Fruit fly (Drosophila melanogaster) whole organism, pupa: Measurements from ENCODE around the gene Tmem214.

ENCODE experiments used
- CG10348 ChIP-seq: fragments of 200-800 bp; sonication (Bioruptor generic); IDR thresholded peaks from 2 replicates; pipeline ENCODE4 v1.3.6; 2022; ENCODE audit warnings: missing biosample characterization, missing genetic modification characterization
- CG12605 ChIP-seq: fragments of 200-800 bp; sonication (Bioruptor generic); IDR thresholded peaks from 2 replicates; pipeline ENCODE4 v1.3.6; 2022; ENCODE audit warnings: missing biosample characterization, missing genetic modification characterization
- CG13204 ChIP-seq: fragments of 200-800 bp; sonication (Bioruptor generic); optimal IDR thresholded peaks from 2 replicates; lab custom pipeline; 2018; ENCODE audit warnings: missing biosample characterization, mild to moderate bottlenecking, missing genetic modification characterization, moderate library complexity
- CG14655 ChIP-seq: fragments of 200-800 bp; sonication (Bioruptor generic); optimal IDR thresholded peaks from 3 replicates; lab custom pipeline; 2017; ENCODE audit warnings: mild to moderate bottlenecking, missing biosample characterization, missing genetic modification reagents, missing genetic modification characterization
- CG15710 ChIP-seq: fragments of 200-800 bp; sonication (Bioruptor generic); optimal IDR thresholded peaks from 2 replicates; lab custom pipeline; 2018; ENCODE audit warnings: missing biosample characterization, mild to moderate bottlenecking, missing genetic modification characterization, moderate library complexity
- CG17806 ChIP-seq: fragments of 200-800 bp; sonication (Bioruptor generic); optimal IDR thresholded peaks from 2 replicates; lab custom pipeline; 2018; ENCODE audit warnings: missing biosample characterization, mild to moderate bottlenecking, missing genetic modification characterization, moderate library complexity
- CG32121 ChIP-seq: fragments of 200-800 bp; sonication (Bioruptor generic); IDR thresholded peaks from 2 replicates; pipeline ENCODE4 v1.3.6; 2022; ENCODE audit warnings: missing biosample characterization, missing genetic modification characterization
- CG34367 ChIP-seq: fragments of 200-800 bp; sonication (Bioruptor generic); optimal IDR thresholded peaks from 2 replicates; lab custom pipeline; 2018; ENCODE audit warnings: missing biosample characterization, mild to moderate bottlenecking, missing genetic modification characterization
- CG4496 ChIP-seq: fragments of 200-800 bp; sonication (Bioruptor generic); IDR thresholded peaks from 3 replicates; pipeline ENCODE4 v1.3.6; 2022; ENCODE audit warnings: missing biosample characterization, missing genetic modification characterization
- CG8159 ChIP-seq: fragments of 200-800 bp; sonication (Bioruptor generic); optimal IDR thresholded peaks from 3 replicates; lab custom pipeline; 2018; ENCODE audit warnings: missing biosample characterization, mild to moderate bottlenecking, missing genetic modification characterization, moderate library complexity
- CG8301 ChIP-seq: fragments of 200-800 bp; sonication (Bioruptor generic); optimal IDR thresholded peaks from 2 replicates; lab custom pipeline; 2018; ENCODE audit warnings: missing biosample characterization, mild to moderate bottlenecking, missing genetic modification characterization
- CG9948 ChIP-seq: fragments of 200-800 bp; sonication (Bioruptor generic); optimal IDR thresholded peaks from 2 replicates; lab custom pipeline; 2018; ENCODE audit warnings: missing biosample characterization, mild to moderate bottlenecking, missing genetic modification characterization, moderate library complexity
- D1 ChIP-seq: fragments of 200-800 bp; sonication (Bioruptor generic); optimal IDR thresholded peaks from 2 replicates; lab custom pipeline; 2018; ENCODE audit warnings: missing biosample characterization, mild to moderate bottlenecking, missing genetic modification characterization, moderate library complexity
- EcR ChIP-seq: fragments of 200-800 bp; sonication (Bioruptor generic); optimal IDR thresholded peaks from 3 replicates; lab custom pipeline; 2019; ENCODE audit warnings: missing biosample characterization, missing genetic modification characterization, mild to moderate bottlenecking, moderate library complexity, missing genetic modification reagents
- Ets98B ChIP-seq: fragments of 200-800 bp; sonication (Bioruptor generic); IDR thresholded peaks from 2 replicates; pipeline ENCODE4 v1.3.6; 2022; ENCODE audit warnings: missing biosample characterization, missing genetic modification characterization
- Pif1A ChIP-seq: fragments of 200-800 bp; sonication (Bioruptor generic); optimal IDR thresholded peaks from 3 replicates; lab custom pipeline; 2016; ENCODE audit warnings: missing biosample characterization, missing genetic modification characterization
- Pif1B ChIP-seq: fragments of 200-800 bp; sonication (Bioruptor generic); optimal IDR thresholded peaks from 3 replicates; lab custom pipeline; 2016; ENCODE audit warnings: missing biosample characterization, missing genetic modification characterization
- Snoo ChIP-seq: fragments of 200-800 bp; sonication (Bioruptor generic); optimal IDR thresholded peaks from 3 replicates; lab custom pipeline; 2017; ENCODE audit warnings: missing biosample characterization, mild to moderate bottlenecking, missing genetic modification characterization, inconsistent platforms
- fd96Ca ChIP-seq: fragments of 200-800 bp; sonication (Bioruptor generic); IDR thresholded peaks from 3 replicates; pipeline ENCODE4 v1.3.6; 2022; ENCODE audit warnings: missing biosample characterization, missing genetic modification characterization
- gl ChIP-seq: fragments of 200-800 bp; sonication (Bioruptor generic); optimal IDR thresholded peaks from 2 replicates; lab custom pipeline; 2018; ENCODE audit warnings: missing biosample characterization, mild to moderate bottlenecking, missing genetic modification characterization
- rn ChIP-seq: fragments of 200-800 bp; sonication (Bioruptor generic); IDR thresholded peaks from 2 replicates; pipeline ENCODE4 v1.3.6; 2022; ENCODE audit warnings: missing biosample characterization, missing genetic modification characterization

Gene Tmem214

DNA sequence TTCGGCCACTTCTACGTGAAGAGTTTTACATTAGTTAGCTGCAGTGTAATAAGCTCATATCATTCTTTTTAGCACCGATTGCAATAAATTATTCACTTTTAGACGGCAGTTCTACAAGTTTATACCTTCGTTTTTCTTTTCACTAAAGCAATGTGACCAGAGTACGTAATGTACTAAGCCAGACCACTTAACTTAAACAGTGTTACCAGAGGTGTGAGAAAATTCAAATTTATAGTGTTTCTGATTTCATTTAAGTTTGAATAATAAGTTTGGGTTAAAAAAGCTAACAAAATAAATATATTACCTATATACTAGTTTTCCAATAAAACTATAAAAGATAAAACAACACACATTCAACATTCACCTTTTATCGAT lies 2.1 kb downstream of the Tmem214 start:
- TF ChIP-seq CG8301 (tag; lab: Kevin White, UChicago) = no peak
- no peak for TF ChIP-seq CG34367 (tag; lab: Kevin White, UChicago)
- no peak for TF ChIP-seq CG32121 (GFP tag; lab: Robert Waterston, UW)
- TF ChIP-seq fd96Ca (GFP tag; lab: Robert Waterston, UW) = no peak
- no peak; the same call in 2 of the 3 replicates for TF ChIP-seq CG4496
- no peak for TF ChIP-seq D1 (tag; lab: Kevin White, UChicago)
- TF ChIP-seq EcR = no peak
- no peak for TF ChIP-seq gl (tag; lab: Kevin White, UChicago)
- TF ChIP-seq Pif1B (GFP tag; lab: Kevin White, UChicago) = no peak
- no peak for TF ChIP-seq CG14655 (GFP tag; lab: Kevin White, UChicago)
- no peak for TF ChIP-seq CG13204 (GFP tag; lab: Kevin White, UChicago)
- no peak for TF ChIP-seq Pif1A (GFP tag; lab: Kevin White, UChicago)
- TF ChIP-seq CG17806 = no peak
- TF ChIP-seq CG12605 = no peak
- no peak for TF ChIP-seq CG8159 (tag; lab: Kevin White, UChicago)
- TF ChIP-seq Ets98B (GFP tag; lab: Robert Waterston, UW) = no peak
- TF ChIP-seq CG9948 (tag; lab: Kevin White, UChicago) = no peak
- no peak for TF ChIP-seq rn (GFP tag; lab: Robert Waterston, UW)
- no peak for TF ChIP-seq Snoo
- TF ChIP-seq CG10348 (GFP tag; lab: Robert Waterston, UW) = no peak

- TF ChIP-seq Ets98B (GFP tag; lab: Robert Waterston, UW) (peak; percentile 61), CG12605 (peak; percentile 38; the same call in 1 of the 2 replicates), Pif1B (GFP tag; lab: Kevin White, UChicago) (peak; percentile 28), CG4496 (peak; percentile 58), CG17806 (no peak), CG15710 (tag; lab: Kevin White, UChicago) (peak; percentile 18), CG9948 (tag; lab: Kevin White, UChicago) (no peak), fd96Ca (GFP tag; lab: Robert Waterston, UW) (0 out of 3 replicates have a peak, but pooled peaks have one; percentile 22), Snoo (peak; percentile 7), CG8159 (tag; lab: Kevin White, UChicago) (peak; percentile 33), CG14655 (GFP tag; lab: Kevin White, UChicago) (no peak), CG32121 (GFP tag; lab: Robert Waterston, UW) (peak; percentile 38; the same call in 1 of the 2 replicates), CG10348 (GFP tag; lab: Robert Waterston, UW) (no peak), Pif1A (GFP tag; lab: Kevin White, UChicago) (no peak), gl (tag; lab: Kevin White, UChicago) (peak; percentile 79), D1 (tag; lab: Kevin White, UChicago) (no peak), rn (GFP tag; lab: Robert Waterston, UW) (no peak), CG8301 (tag; lab: Kevin White, UChicago) (peak; percentile 52), CG34367 (tag; lab: Kevin White, UChicago) (no peak), CG13204 (GFP tag; lab: Kevin White, UChicago) (no peak), EcR (peak; percentile 52)
Observed at dm6 chr2L:10967257-10968008, 2.6 kb downstream of the Tmem214 start.

- TF ChIP-seq CG8159 (tag; lab: Kevin White, UChicago) = no peak
- no peak for TF ChIP-seq gl (tag; lab: Kevin White, UChicago)
- no peak for TF ChIP-seq Ets98B (GFP tag; lab: Robert Waterston, UW)
- TF ChIP-seq CG14655 (GFP tag; lab: Kevin White, UChicago) = no peak
- TF ChIP-seq Pif1B (GFP tag; lab: Kevin White, UChicago) = no peak
- no peak for TF ChIP-seq CG34367 (tag; lab: Kevin White, UChicago)
- TF ChIP-seq D1 (tag; lab: Kevin White, UChicago) = no peak
- TF ChIP-seq CG15710 (tag; lab: Kevin White, UChicago) = no peak
- no peak for TF ChIP-seq Pif1A (GFP tag; lab: Kevin White, UChicago)
- no peak for TF ChIP-seq CG9948 (tag; lab: Kevin White, UChicago)
- TF ChIP-seq CG4496 = no peak
- TF ChIP-seq Snoo = no peak
- TF ChIP-seq CG12605 = no peak
- TF ChIP-seq fd96Ca (GFP tag; lab: Robert Waterston, UW) = no peak
- TF ChIP-seq EcR = no peak
Observed at dm6 chr2L:10965962-10966361, 4.1 kb downstream of the Tmem214 start.

DNA sequence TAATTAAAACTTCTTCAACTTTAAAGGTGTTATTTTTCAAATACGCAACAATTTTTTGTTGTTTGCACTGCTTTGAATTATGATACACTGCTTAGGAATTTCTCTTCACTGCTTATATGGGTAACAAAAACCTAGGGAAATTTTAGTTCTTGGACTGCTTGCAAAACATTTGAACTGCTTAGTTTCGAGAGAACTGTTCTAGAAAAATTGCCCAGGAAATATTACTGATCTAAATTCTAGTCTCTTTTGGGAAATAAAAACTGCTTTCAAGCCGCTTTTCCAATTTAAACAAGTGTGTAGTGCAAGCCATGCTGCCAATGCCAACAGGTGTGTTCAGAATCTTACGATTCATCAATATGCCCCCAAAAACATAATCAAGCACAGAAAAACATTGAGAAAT lies 5.6 kb downstream of the Tmem214 start:
- peak; percentile 66 for TF ChIP-seq CG12605
- no peak for TF ChIP-seq EcR

DNA sequence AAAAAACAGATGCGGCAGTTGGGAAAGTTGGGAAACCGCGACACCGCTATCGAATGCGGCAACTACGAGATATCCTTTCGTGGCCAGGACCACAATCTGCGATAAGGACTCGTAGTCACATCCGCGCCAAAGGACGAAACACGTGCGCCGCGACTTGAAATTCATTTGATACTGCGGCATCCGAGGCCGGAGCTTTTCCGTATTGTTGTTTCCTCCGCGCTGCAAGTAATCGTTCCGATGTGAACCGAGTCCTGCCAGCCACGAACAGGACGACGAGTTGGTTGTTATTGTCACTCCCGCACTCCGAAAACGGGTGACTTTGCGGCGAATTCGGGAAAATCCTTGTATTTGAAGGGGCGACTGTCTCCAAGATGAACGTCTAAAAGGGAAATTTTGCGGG lies 6.1 kb downstream of the Tmem214 start, which contains the start of gene dpr2:
Gene dpr2 (minus strand): TSS at position 175 of the 400 bp plus-strand sequence.
- no peak for TF ChIP-seq CG13204 (GFP tag; lab: Kevin White, UChicago)
- TF ChIP-seq rn (GFP tag; lab: Robert Waterston, UW) = no peak
- no peak for TF ChIP-seq CG15710 (tag; lab: Kevin White, UChicago)
- no peak for TF ChIP-seq gl (tag; lab: Kevin White, UChicago)
- no peak for TF ChIP-seq Snoo
- no peak for TF ChIP-seq CG17806
- TF ChIP-seq Pif1B (GFP tag; lab: Kevin White, UChicago) = no peak
- no peak for TF ChIP-seq CG9948 (tag; lab: Kevin White, UChicago)
- TF ChIP-seq CG8301 (tag; lab: Kevin White, UChicago) = no peak
- no peak for TF ChIP-seq CG34367 (tag; lab: Kevin White, UChicago)
- TF ChIP-seq CG4496 = no peak
- TF ChIP-seq, all 21 proteins: peak for 0
